Worm (Caenorhabditis elegans): ENCODE results near the gene Y102E9.3.

Gene Y102E9.3

ce11 chrIII:6695189-6695588 is 39.1 kb downstream of the Y102E9.3 start (continued):
- TF ChIP-seq dpl-1 (GFP tag; optimal IDR thresholded peaks at IDR 0.05) (peak in 1 of 3 experiments; percentile 35), irx-1 (tag; optimal IDR thresholded peaks at IDR 0.05) (no peak), egl-13 (tag; optimal IDR thresholded peaks at IDR 0.05) (peak; percentile 73), fos-1 (tag; optimal IDR thresholded peaks at IDR 0.05) (peak; percentile 29), skn-1 (tag; optimal IDR thresholded peaks at IDR 0.05) (no peak), zip-4 (GFP tag; optimal IDR thresholded peaks at IDR 0.05) (no peak), nhr-47 (tag; optimal IDR thresholded peaks at IDR 0.05) (peak; percentile 60), ceh-82 (tag; optimal IDR thresholded peaks at IDR 0.05) (peak in 2 of 3 experiments; percentile 34 to 71), dsc-1 (tag; optimal IDR thresholded peaks at IDR 0.05) (peak; percentile 20)

ce11 chrIII:6693285-6693684 is 41.0 kb downstream of the Y102E9.3 start:
- TF ChIP-seq lin-35 (GFP tag; optimal IDR thresholded peaks at IDR 0.05) (peak in 1 of 2 experiments; percentile 20), swsn-7 (tag; optimal IDR thresholded peaks at IDR 0.05) (no peak), pqm-1 (tag; optimal IDR thresholded peaks at IDR 0.05) (peak; percentile 58), efl-1 (optimal IDR thresholded peaks at IDR 0.05) (no peak), efl-1 (GFP tag; optimal IDR thresholded peaks at IDR 0.05 in 1 of 2) (peak in 1 of 2 experiments; percentile 57), skn-1 (tag; optimal IDR thresholded peaks at IDR 0.05) (no peak), ces-1 (GFP tag; optimal IDR thresholded peaks at IDR 0.05) (no peak), lin-14 (GFP tag; optimal IDR thresholded peaks at IDR 0.05) (peak; percentile 23), nhr-20 (tag; optimal IDR thresholded peaks at IDR 0.05) (no peak), blmp-1 (tag; optimal IDR thresholded peaks at IDR 0.05) (no peak), elt-2 (tag; optimal IDR thresholded peaks at IDR 0.05) (peak; percentile 73), sox-4 (tag; optimal IDR thresholded peaks at IDR 0.05) (no peak), ceh-63 (GFP tag; optimal IDR thresholded peaks at IDR 0.05) (no peak)

- TF ChIP-seq ceh-82 (tag; optimal IDR thresholded peaks at IDR 0.05) = peak in 1 of 3 experiments; percentile 41
- no peak for TF ChIP-seq ztf-4 (tag; optimal IDR thresholded peaks at IDR 0.05)
- TF ChIP-seq snpc-4 (tag; optimal IDR thresholded peaks at IDR 0.05) = no peak
- peak in 1 of 2 experiments; percentile 30 for TF ChIP-seq lsy-2 (tag; optimal IDR thresholded peaks at IDR 0.05)
- peak; percentile 48 for TF ChIP-seq egl-13 (tag; optimal IDR thresholded peaks at IDR 0.05)
- TF ChIP-seq nhr-85 (tag) = no peak
- TF ChIP-seq isw-1 (GFP tag; IDR thresholded peaks at IDR 0.05) = peak; percentile 9; the same call in 1 of the 2 replicates
- TF ChIP-seq C16A3.4 (tag; optimal IDR thresholded peaks at IDR 0.05) = no peak
- no peak for TF ChIP-seq grh-1 (GFP tag; IDR thresholded peaks at IDR 0.05)
- no peak for TF ChIP-seq egl-27 (tag; optimal IDR thresholded peaks at IDR 0.05)
- peak; percentile 49 for TF ChIP-seq nhr-71 (tag; optimal IDR thresholded peaks at IDR 0.05)
- peak; percentile 12 for TF ChIP-seq swsn-7 (tag; optimal IDR thresholded peaks at IDR 0.05)
- TF ChIP-seq blmp-1 (tag; optimal IDR thresholded peaks at IDR 0.05) = no peak
- TF ChIP-seq unc-30 (tag; optimal IDR thresholded peaks at IDR 0.05) = no peak
- no peak for TF ChIP-seq unc-130 (tag; optimal IDR thresholded peaks at IDR 0.05)
- peak; percentile 58 for TF ChIP-seq dsc-1 (tag; optimal IDR thresholded peaks at IDR 0.05)
- no peak for TF ChIP-seq skn-1 (tag; optimal IDR thresholded peaks at IDR 0.05)
- no peak for TF ChIP-seq tbx-2 (tag; optimal IDR thresholded peaks at IDR 0.05)
- no peak for TF ChIP-seq snu-23 (GFP tag; optimal IDR thresholded peaks at IDR 0.05)
- TF ChIP-seq unc-86 (tag; optimal IDR thresholded peaks at IDR 0.05) = peak; percentile 45
- peak; percentile 77 for TF ChIP-seq lin-14 (GFP tag; optimal IDR thresholded peaks at IDR 0.05)
Measured at ce11 chrIII:6690490-6690889, 43.8 kb downstream of the Y102E9.3 start.
